Worm (Caenorhabditis elegans) whole organism, L2 larva: ENCODE data around the gene F59A2.5.

Source experiments
- C34F6.9 ChIP-seq: fragments of 150-350 bp; optimal IDR thresholded peaks from 2 replicates; lab custom pipeline; 2014; ENCODE audit warnings: missing biosample characterization, missing genetic modification characterization
- F13H6.1 ChIP-seq: sonication (generic microtip); optimal IDR thresholded peaks from 2 replicates; lab custom pipeline; 2016; ENCODE audit warnings: missing genetic modification characterization, missing compliant biosample characterization
- R02D3.7 ChIP-seq: fragments of 150-350 bp; optimal IDR thresholded peaks from 2 replicates; lab custom pipeline; 2014; ENCODE audit warnings: missing biosample characterization, missing genetic modification characterization
- Y55F3AM.14 ChIP-seq: fragments of 200-800 bp; sonication (Bioruptor generic); optimal IDR thresholded peaks from 2 replicates; lab custom pipeline; 2018; ENCODE audit warnings: mild to moderate bottlenecking, missing genetic modification characterization, missing compliant biosample characterization
- ZK546.5 ChIP-seq: sonication (generic microtip); optimal IDR thresholded peaks from 2 replicates; lab custom pipeline; 2017; ENCODE audit warnings: missing biosample characterization, missing genetic modification characterization
- aly-2 ChIP-seq: fragments of 150-350 bp; optimal IDR thresholded peaks from 2 replicates; lab custom pipeline; 2014; ENCODE audit warnings: missing biosample characterization, missing genetic modification characterization
- ama-1 ChIP-seq: fragments of 150-350 bp; optimal IDR thresholded peaks from 2 replicates; lab custom pipeline; 2018; ENCODE audit warnings: inconsistent platforms
- crh-2 ChIP-seq: sonication (generic microtip); optimal IDR thresholded peaks from 2 replicates; lab custom pipeline; 2017; ENCODE audit warnings: missing biosample characterization, missing genetic modification characterization
- egl-27 ChIP-seq: sonication (generic microtip); optimal IDR thresholded peaks from 3 replicates; lab custom pipeline; 2017; ENCODE audit warnings: missing biosample characterization, missing genetic modification reagents, missing genetic modification characterization
- elt-1 ChIP-seq: fragments of 150-350 bp; optimal IDR thresholded peaks from 2 replicates; lab custom pipeline; 2014; ENCODE audit warnings: missing biosample characterization, missing genetic modification characterization
- elt-3 ChIP-seq: sonication (generic microtip); optimal IDR thresholded peaks from 2 replicates; lab custom pipeline; 2017; ENCODE audit warnings: missing biosample characterization, missing genetic modification characterization
- fos-1 ChIP-seq: fragments of 150-350 bp; optimal IDR thresholded peaks from 2 replicates; lab custom pipeline; 2014; ENCODE audit warnings: missing biosample characterization, missing genetic modification characterization
- gmeb-1 ChIP-seq: fragments of 150-350 bp; optimal IDR thresholded peaks from 2 replicates; lab custom pipeline; 2014; ENCODE audit warnings: missing biosample characterization, missing genetic modification characterization
- lin-11 ChIP-seq: fragments of 150-350 bp; sonication (generic microtip); optimal IDR thresholded peaks from 2 replicates; lab custom pipeline; 2014; ENCODE audit warnings: missing biosample characterization, missing genetic modification characterization, inconsistent platforms, mixed read lengths
- lin-13 ChIP-seq: fragments of 150-350 bp; optimal IDR thresholded peaks from 2 replicates; lab custom pipeline; 2014; ENCODE audit warnings: missing biosample characterization, missing genetic modification reagents, missing genetic modification characterization
- lin-39 ChIP-seq: fragments of 150-350 bp; optimal IDR thresholded peaks from 2 replicates; lab custom pipeline; 2014; ENCODE audit warnings: missing biosample characterization, missing genetic modification reagents, missing genetic modification characterization
- lsy-2 ChIP-seq, 2 experiments: fragments of 150-350 bp in 1 of 2; sonication (generic microtip) in 1 of 2; optimal IDR thresholded peaks; 2 replicates each; lab custom pipeline; 2014 to 2017; ENCODE audit warnings: missing biosample characterization in 2 of 2, missing genetic modification characterization in 2 of 2
- mbf-1 ChIP-seq: sonication (generic microtip); optimal IDR thresholded peaks from 2 replicates; lab custom pipeline; 2017; ENCODE audit warnings: missing biosample characterization, missing genetic modification characterization
- nhr-10 ChIP-seq: sonication (generic microtip); optimal IDR thresholded peaks from 2 replicates; lab custom pipeline; 2017; ENCODE audit warnings: missing biosample characterization, missing genetic modification characterization
- nhr-11 ChIP-seq: fragments of 150-350 bp; optimal IDR thresholded peaks from 2 replicates; lab custom pipeline; 2014; ENCODE audit warnings: missing biosample characterization, missing genetic modification characterization
- nhr-129 ChIP-seq: fragments of 150-350 bp; optimal IDR thresholded peaks from 2 replicates; lab custom pipeline; 2014; ENCODE audit warnings: missing biosample characterization, missing genetic modification characterization
- nhr-21 ChIP-seq: fragments of 150-350 bp; optimal IDR thresholded peaks from 2 replicates; lab custom pipeline; 2014; ENCODE audit warnings: missing biosample characterization, missing genetic modification characterization
- nhr-23 ChIP-seq: fragments of 150-350 bp; optimal IDR thresholded peaks from 2 replicates; lab custom pipeline; 2014; ENCODE audit warnings: missing biosample characterization, missing genetic modification reagents, missing genetic modification characterization
- nhr-237 ChIP-seq: fragments of 150-350 bp; optimal IDR thresholded peaks from 2 replicates; lab custom pipeline; 2014; ENCODE audit warnings: missing biosample characterization, missing genetic modification characterization
- nhr-25 ChIP-seq: fragments of 150-350 bp; sonication (generic microtip); optimal IDR thresholded peaks from 3 replicates; lab custom pipeline; 2014; ENCODE audit warnings: missing biosample characterization, missing genetic modification characterization
- skn-1 ChIP-seq: sonication (generic microtip); optimal IDR thresholded peaks from 2 replicates; lab custom pipeline; 2017; ENCODE audit warnings: missing biosample characterization, missing genetic modification characterization
- sma-3 ChIP-seq: sonication (generic microtip); optimal IDR thresholded peaks from 2 replicates; lab custom pipeline; 2016; ENCODE audit warnings: missing genetic modification reagents, missing genetic modification characterization, missing compliant biosample characterization
- sma-9 ChIP-seq, 2 experiments: fragments of 150-350 bp in 1 of 2; sonication (generic microtip) in 1 of 2; optimal IDR thresholded peaks; 2 replicates each; lab custom pipeline; 2014 to 2016; ENCODE audit warnings: missing genetic modification characterization in 2 of 2, mild to moderate bottlenecking in 1 of 2, missing biosample characterization in 1 of 2, missing compliant biosample characterization in 1 of 2, missing genetic modification reagents in 1 of 2, moderate library complexity in 1 of 2
- unc-55 ChIP-seq: fragments of 150-350 bp; sonication (generic microtip); optimal IDR thresholded peaks from 3 replicates; lab custom pipeline; 2014; ENCODE audit warnings: missing biosample characterization, missing genetic modification reagents, missing genetic modification characterization
- zag-1 ChIP-seq: fragments of 150-350 bp; optimal IDR thresholded peaks from 2 replicates; lab custom pipeline; 2014; ENCODE audit warnings: missing biosample characterization, missing genetic modification characterization
- ztf-1 ChIP-seq: fragments of 200-800 bp; sonication (Bioruptor generic); conservative IDR thresholded peaks from 2 replicates; pipeline ENCODE4 v1.3.6; 2022; ENCODE audit warnings: missing genetic modification characterization, missing compliant biosample characterization
- ztf-11 ChIP-seq: sonication (generic microtip); optimal IDR thresholded peaks from 2 replicates; lab custom pipeline; 2017; ENCODE audit warnings: missing biosample characterization, missing genetic modification characterization

Gene F59A2.5

ce11 chrIII:3404354-3404913 is at the start of gene F59A2.5, which contains the start of gene npp-9:
Gene F59A2.5, plus strand, starts transcription at chrIII:3404863.
Gene npp-9, minus strand, starts transcription at chrIII:3404479.
- TF ChIP-seq nhr-25 (tag; lab: Kevin White, UChicago) (peak; percentile 32), crh-2 (tag; lab: Kevin White, UChicago) (peak; percentile 91), mbf-1 (tag; lab: Kevin White, UChicago) (no peak), R02D3.7 (peak; percentile 80), unc-55 (GFP tag; lab: Kevin White, UChicago) (peak; percentile 71), lin-13 (GFP tag; lab: Kevin White, UChicago) (peak; percentile 10), gmeb-1 (tag; lab: Kevin White, UChicago) (peak; percentile 52), fos-1 (peak; percentile 62), ztf-1 (GFP tag; lab: Robert Waterston, UW) (no peak), ztf-11 (no peak), ZK546.5 (tag; lab: Kevin White, UChicago) (no peak), zag-1 (tag; lab: Kevin White, UChicago) (no peak), lsy-2 (tag; optimal IDR thresholded peaks at IDR 0.05; lab: Kevin White, UChicago) (peak in 1 of 2 experiments; percentile 73), C34F6.9 (tag; lab: Kevin White, UChicago) (peak; percentile 60), nhr-129 (tag; lab: Kevin White, UChicago) (peak; percentile 51), lin-11 (peak; percentile 23), F13H6.1 (tag; lab: Kevin White, UChicago) (peak; percentile 26), ama-1 (lab: Kevin White, UChicago) (peak; percentile 11)

- TF ChIP-seq elt-1 (tag; lab: Kevin White, UChicago) (no peak), fos-1 (no peak), crh-2 (tag; lab: Kevin White, UChicago) (no peak), F13H6.1 (tag; lab: Kevin White, UChicago) (no peak), mbf-1 (tag; lab: Kevin White, UChicago) (no peak), sma-3 (no peak), gmeb-1 (tag; lab: Kevin White, UChicago) (no peak), skn-1 (tag; lab: Kevin White, UChicago) (no peak), nhr-129 (tag; lab: Kevin White, UChicago) (no peak), Y55F3AM.14 (no peak), aly-2 (tag; lab: Kevin White, UChicago) (no peak), lsy-2 (tag; optimal IDR thresholded peaks at IDR 0.05; lab: Kevin White, UChicago) (no peak), ztf-1 (GFP tag; lab: Robert Waterston, UW) (no peak), nhr-11 (tag; lab: Kevin White, UChicago) (no peak), nhr-237 (no peak), nhr-23 (tag; lab: Kevin White, UChicago) (no peak), elt-3 (tag; lab: Kevin White, UChicago) (no peak), lin-13 (GFP tag; lab: Kevin White, UChicago) (no peak)
These were observed 48.9 kb upstream of the F59A2.5 start for ce11 chrIII:3355791-3356190.

- no peak for TF ChIP-seq ZK546.5 (tag; lab: Kevin White, UChicago)
- TF ChIP-seq sma-3 = no peak
- no peak for TF ChIP-seq nhr-10
- no peak for TF ChIP-seq nhr-21 (tag; lab: Kevin White, UChicago)
These were observed 44.6 kb upstream of the F59A2.5 start for ce11 chrIII:3360067-3360466.

- TF ChIP-seq sma-3 (peak; percentile 22), nhr-25 (tag; lab: Kevin White, UChicago) (peak; percentile 61), sma-9 (GFP tag; optimal IDR thresholded peaks at IDR 0.05; lab: Kevin White, UChicago) (peak; percentile 27), sma-9 (tag; optimal IDR thresholded peaks at IDR 0.05; lab: Kevin White, UChicago) (no peak), C34F6.9 (tag; lab: Kevin White, UChicago) (no peak), unc-55 (GFP tag; lab: Kevin White, UChicago) (no peak)
These were observed 36.9 kb upstream of the F59A2.5 start for ce11 chrIII:3367772-3368171.

- peak; percentile 19 for TF ChIP-seq crh-2 (tag; lab: Kevin White, UChicago)
- TF ChIP-seq nhr-10 = no peak
- TF ChIP-seq fos-1 = peak; percentile 90
- peak; percentile 66 for TF ChIP-seq sma-9 (GFP tag; optimal IDR thresholded peaks at IDR 0.05; lab: Kevin White, UChicago)
- no peak for TF ChIP-seq sma-9 (tag; optimal IDR thresholded peaks at IDR 0.05; lab: Kevin White, UChicago)
- TF ChIP-seq gmeb-1 (tag; lab: Kevin White, UChicago) = peak; percentile 18
- peak; percentile 22 for TF ChIP-seq sma-3
- no peak for TF ChIP-seq lin-39 (tag; lab: Kevin White, UChicago)
- TF ChIP-seq egl-27 = peak; percentile 57
- TF ChIP-seq mbf-1 (tag; lab: Kevin White, UChicago) = no peak
These were observed 34.6 kb upstream of the F59A2.5 start, which contains the start of gene prk-2 for ce11 chrIII:3370054-3370453. Gene prk-2, minus strand, starts transcription at chrIII:3370209.
